Fruit fly (Drosophila melanogaster) whole organism, embryonic: ENCODE data around the gene CG33325.

ENCODE experiments used
- Asciz ChIP-seq: fragments of 200-800 bp; sonication (Bioruptor generic); optimal IDR thresholded peaks from 2 replicates; lab custom pipeline; 2017; ENCODE audit warnings: missing biosample characterization, mild to moderate bottlenecking, missing genetic modification characterization, missing genetic modification reagents
- Bteb2 ChIP-seq: fragments of 200-800 bp; sonication (Bioruptor generic); optimal IDR thresholded peaks from 2 replicates; lab custom pipeline; 2016; ENCODE audit warnings: missing biosample characterization, missing genetic modification characterization
- CG10543 ChIP-seq: fragments of 200-800 bp; sonication (Bioruptor generic); optimal IDR thresholded peaks from 3 replicates; lab custom pipeline; 2017; ENCODE audit warnings: missing biosample characterization, mild to moderate bottlenecking, missing genetic modification characterization, moderate library complexity
- CG10979 ChIP-seq: fragments of 200-800 bp; sonication (Bioruptor generic); optimal IDR thresholded peaks from 2 replicates; lab custom pipeline; 2018; ENCODE audit warnings: missing biosample characterization, mild to moderate bottlenecking, missing genetic modification characterization, moderate library complexity
- CG11504 ChIP-seq: fragments of 200-800 bp; sonication (Bioruptor generic); optimal IDR thresholded peaks from 3 replicates; lab custom pipeline; 2019; ENCODE audit warnings: missing biosample characterization, mild to moderate bottlenecking, missing genetic modification characterization, moderate library complexity
- CG13287 ChIP-seq: fragments of 200-800 bp; sonication (Bioruptor generic); IDR thresholded peaks from 2 replicates; pipeline ENCODE4 v1.3.6; 2022; ENCODE audit warnings: missing biosample characterization, missing genetic modification characterization; ENCODE audit not compliant: partially characterized antibody
- CG13424 ChIP-seq: fragments of 200-800 bp; sonication (Bioruptor generic); optimal IDR thresholded peaks from 2 replicates; lab custom pipeline; 2019; ENCODE audit warnings: missing biosample characterization, mild to moderate bottlenecking, missing genetic modification characterization, moderate library complexity
- CG16813 ChIP-seq: fragments of 200-800 bp; sonication (Bioruptor generic); IDR thresholded peaks from 3 replicates; pipeline ENCODE4 v1.3.6; 2022; ENCODE audit warnings: missing biosample characterization, missing genetic modification characterization; ENCODE audit not compliant: partially characterized antibody
- CG16863 ChIP-seq: fragments of 200-800 bp; sonication (Bioruptor generic); optimal IDR thresholded peaks from 3 replicates; lab custom pipeline; 2016; ENCODE audit warnings: missing biosample characterization, missing genetic modification characterization
- CG18476 ChIP-seq: fragments of 200-800 bp; sonication (Bioruptor generic); optimal IDR thresholded peaks from 2 replicates; lab custom pipeline; 2016; ENCODE audit warnings: missing biosample characterization, mild to moderate bottlenecking, missing genetic modification characterization
- CG18599 ChIP-seq: fragments of 200-800 bp; sonication (Bioruptor generic); optimal IDR thresholded peaks from 3 replicates; lab custom pipeline; 2017; ENCODE audit warnings: missing biosample characterization, missing genetic modification characterization, mild to moderate bottlenecking, moderate library complexity, missing genetic modification reagents
- CG30020 ChIP-seq: fragments of 200-800 bp; optimal IDR thresholded peaks from 2 replicates; lab custom pipeline; 2019; ENCODE audit warnings: missing biosample characterization, mild to moderate bottlenecking, missing genetic modification characterization, moderate library complexity
- CG30403 ChIP-seq: fragments of 200-800 bp; sonication (Bioruptor generic); optimal IDR thresholded peaks from 3 replicates; lab custom pipeline; 2016; ENCODE audit warnings: missing biosample characterization, missing genetic modification characterization
- CG32532 ChIP-seq: fragments of 200-800 bp; sonication (Bioruptor generic); IDR thresholded peaks from 2 replicates; pipeline ENCODE4 v1.3.6; 2022; ENCODE audit warnings: missing biosample characterization, missing genetic modification characterization
- CG3281 ChIP-seq: fragments of 200-800 bp; sonication (Bioruptor generic); optimal IDR thresholded peaks from 3 replicates; lab custom pipeline; 2017; ENCODE audit warnings: missing biosample characterization, mild to moderate bottlenecking, missing genetic modification characterization
- CG34422 ChIP-seq: fragments of 200-800 bp; sonication (Bioruptor generic); IDR thresholded peaks from 3 replicates; pipeline ENCODE4 v1.3.6; 2022; ENCODE audit warnings: missing biosample characterization, missing genetic modification characterization
- CG3847 ChIP-seq: fragments of 200-800 bp; sonication (Bioruptor generic); IDR thresholded peaks from 2 replicates; pipeline ENCODE4 v1.3.6; 2022; ENCODE audit warnings: missing biosample characterization, missing genetic modification characterization
- CG3995 ChIP-seq: fragments of 200-800 bp; sonication (Bioruptor generic); optimal IDR thresholded peaks from 3 replicates; lab custom pipeline; 2016; ENCODE audit warnings: missing biosample characterization, missing genetic modification characterization
- CG42726 ChIP-seq: fragments of 200-800 bp; sonication (Bioruptor generic); IDR thresholded peaks from 2 replicates; pipeline ENCODE4 v1.3.6; 2022; ENCODE audit warnings: missing biosample characterization, missing genetic modification characterization; ENCODE audit not compliant: partially characterized antibody
- CG4617 ChIP-seq: fragments of 200-800 bp; sonication (Bioruptor generic); optimal IDR thresholded peaks from 3 replicates; lab custom pipeline; 2016; ENCODE audit warnings: missing biosample characterization, missing genetic modification characterization, borderline replicate concordance
- Deaf1 ChIP-seq: fragments of 200-800 bp; optimal IDR thresholded peaks from 3 replicates; lab custom pipeline; 2019; ENCODE audit warnings: missing biosample characterization, mild to moderate bottlenecking, missing genetic modification characterization, moderate library complexity
- E2f2 ChIP-seq: fragments of 200-800 bp; sonication (Bioruptor generic); IDR thresholded peaks from 2 replicates; pipeline ENCODE4 v1.3.6; 2022; ENCODE audit warnings: missing biosample characterization, missing genetic modification characterization
- HHEX ChIP-seq: fragments of 200-800 bp; sonication (Bioruptor generic); optimal IDR thresholded peaks from 3 replicates; lab custom pipeline; 2017; ENCODE audit warnings: missing biosample characterization, mild to moderate bottlenecking, missing genetic modification characterization, missing genetic modification reagents
- Hmr ChIP-seq: fragments of 200-800 bp; sonication (Bioruptor generic); optimal IDR thresholded peaks from 3 replicates; lab custom pipeline; 2017; ENCODE audit warnings: mild to moderate bottlenecking, missing biosample characterization, missing genetic modification reagents, missing genetic modification characterization
- MESR4 ChIP-seq: fragments of 200-800 bp; sonication (Bioruptor generic); optimal IDR thresholded peaks from 2 replicates; lab custom pipeline; 2018; ENCODE audit warnings: missing biosample characterization, mild to moderate bottlenecking, missing genetic modification characterization, moderate library complexity
- Max ChIP-seq: fragments of 200-800 bp; sonication (Bioruptor generic); optimal IDR thresholded peaks from 2 replicates; lab custom pipeline; 2016; ENCODE audit warnings: missing biosample characterization, mild to moderate bottlenecking, missing genetic modification characterization
- Med ChIP-seq: fragments of 200-800 bp; sonication (Bioruptor generic); peaks from one replicate; lab custom pipeline; 2016; ENCODE audit warnings: missing biosample characterization, missing genetic modification characterization, mild to moderate bottlenecking, inconsistent platforms, moderate library complexity
- Oaz ChIP-seq: fragments of 200-800 bp; sonication (Bioruptor generic); IDR thresholded peaks from 2 replicates; pipeline ENCODE4 v1.3.6; 2022; ENCODE audit warnings: missing biosample characterization, missing genetic modification characterization
- Optix ChIP-seq: fragments of 200-800 bp; sonication (Bioruptor generic); IDR thresholded peaks from 3 replicates; pipeline ENCODE4 v1.3.6; 2022; ENCODE audit warnings: missing biosample characterization, missing genetic modification characterization
- chinmo ChIP-seq: fragments of 200-800 bp; sonication (Bioruptor generic); IDR thresholded peaks from 4 replicates; pipeline ENCODE4 v1.3.6; 2022; ENCODE audit warnings: missing biosample characterization, missing genetic modification characterization; ENCODE audit not compliant: partially characterized antibody
- chm ChIP-seq: fragments of 200-800 bp; sonication (Bioruptor generic); IDR thresholded peaks from 2 replicates; pipeline ENCODE4 v1.3.6; 2022; ENCODE audit warnings: missing biosample characterization, missing genetic modification characterization
- esg ChIP-seq: fragments of 200-800 bp; sonication (Bioruptor generic); conservative IDR thresholded peaks from 2 replicates; pipeline ENCODE4 v1.3.6; 2022; ENCODE audit warnings: missing biosample characterization, missing genetic modification characterization
- gcm ChIP-seq: fragments of 200-800 bp; sonication (Bioruptor generic); optimal IDR thresholded peaks from 2 replicates; lab custom pipeline; 2019; ENCODE audit warnings: missing biosample characterization, mild to moderate bottlenecking, missing genetic modification characterization, moderate library complexity
- hb ChIP-seq: fragments of 200-800 bp; sonication (Bioruptor generic); IDR thresholded peaks from 3 replicates; pipeline ENCODE4 v1.3.6; 2022; ENCODE audit warnings: missing biosample characterization, missing genetic modification characterization; ENCODE audit not compliant: partially characterized antibody
- hbn ChIP-seq: fragments of 200-800 bp; sonication (Bioruptor generic); IDR thresholded peaks from 2 replicates; pipeline ENCODE4 v1.3.6; 2022; ENCODE audit warnings: missing biosample characterization, missing genetic modification characterization; ENCODE audit not compliant: partially characterized antibody
- inv ChIP-seq: fragments of 200-800 bp; sonication (Bioruptor generic); IDR thresholded peaks from 2 replicates; pipeline ENCODE4 v1.3.6; 2022; ENCODE audit warnings: missing biosample characterization, missing genetic modification characterization; ENCODE audit not compliant: partially characterized antibody
- kah ChIP-seq: fragments of 200-800 bp; sonication (Bioruptor generic); optimal IDR thresholded peaks from 2 replicates; lab custom pipeline; 2018; ENCODE audit warnings: missing biosample characterization, mild to moderate bottlenecking, missing genetic modification characterization
- ken ChIP-seq: fragments of 200-800 bp; sonication (Bioruptor generic); IDR thresholded peaks from 3 replicates; pipeline ENCODE4 v1.3.6; 2022; ENCODE audit warnings: missing biosample characterization, missing genetic modification characterization
- lab ChIP-seq: fragments of 200-800 bp; sonication (Bioruptor generic); optimal IDR thresholded peaks from 3 replicates; lab custom pipeline; 2017; ENCODE audit warnings: missing biosample characterization, missing genetic modification characterization, mild to moderate bottlenecking, moderate library complexity, missing genetic modification reagents
- nerfin-1 ChIP-seq: fragments of 200-800 bp; sonication (Bioruptor generic); optimal IDR thresholded peaks from 3 replicates; lab custom pipeline; 2019; ENCODE audit warnings: missing biosample characterization, mild to moderate bottlenecking, missing genetic modification characterization, moderate library complexity
- nerfin-2 ChIP-seq: fragments of 200-800 bp; sonication (Bioruptor generic); IDR thresholded peaks from 2 replicates; pipeline ENCODE4 v1.3.6; 2022; ENCODE audit warnings: missing biosample characterization, missing genetic modification characterization; ENCODE audit not compliant: partially characterized antibody
- nmo ChIP-seq: fragments of 200-800 bp; sonication (Bioruptor generic); optimal IDR thresholded peaks from 2 replicates; lab custom pipeline; 2018; ENCODE audit warnings: missing biosample characterization, mild to moderate bottlenecking, missing genetic modification characterization, moderate library complexity
- phol ChIP-seq: fragments of 200-800 bp; sonication (Bioruptor generic); optimal IDR thresholded peaks from 3 replicates; lab custom pipeline; 2018; ENCODE audit warnings: missing biosample characterization, mild to moderate bottlenecking, missing genetic modification characterization, moderate library complexity
- prd ChIP-seq, 3 experiments: fragments of >200 bp in 2 of 3; fragments of 200-800 bp in 1 of 3; sonication (Bioruptor generic) in 1 of 3; optimal IDR thresholded peaks in 2 of 3; IDR thresholded peaks in 1 of 3; 2 replicates in 2 of 3; 3 replicates in 1 of 3; pipeline versions ENCODE4 v1.3.6 to Lab custom; 2017 to 2022; ENCODE audit warnings: missing biosample characterization in 1 of 3, missing genetic modification characterization in 1 of 3
- repo ChIP-seq: fragments of 200-800 bp; sonication (Bioruptor generic); optimal IDR thresholded peaks from 2 replicates; lab custom pipeline; 2016; ENCODE audit warnings: missing biosample characterization, missing genetic modification characterization
- scrt ChIP-seq: fragments of 200-800 bp; sonication (Bioruptor generic); optimal IDR thresholded peaks from 2 replicates; lab custom pipeline; 2018; ENCODE audit warnings: missing biosample characterization, mild to moderate bottlenecking, missing genetic modification characterization, moderate library complexity
- sisA ChIP-seq: fragments of 200-800 bp; sonication (Bioruptor generic); IDR thresholded peaks from 2 replicates; pipeline ENCODE4 v1.3.6; 2022; ENCODE audit warnings: missing biosample characterization, missing genetic modification characterization
- tna ChIP-seq: fragments of 200-800 bp; sonication (Bioruptor generic); IDR thresholded peaks from 2 replicates; pipeline ENCODE4 v1.3.6; 2022; ENCODE audit warnings: missing biosample characterization, missing genetic modification characterization; ENCODE audit not compliant: partially characterized antibody
- zen2 ChIP-seq: fragments of 200-800 bp; sonication (Bioruptor generic); IDR thresholded peaks from 3 replicates; pipeline ENCODE4 v1.3.6; 2022; ENCODE audit warnings: missing biosample characterization, missing genetic modification characterization; ENCODE audit not compliant: partially characterized antibody

The CG33325 gene

dm6 chr3R:8715371-8715770 lies 35.5 kb upstream of the CG33325 start:
- TF ChIP-seq Med, result no peak
- no peak for TF ChIP-seq CG16813 (GFP tag; lab: Robert Waterston, UW)
- TF ChIP-seq inv (GFP tag; lab: Robert Waterston, UW), result 0 out of 2 replicates have a peak, but pooled peaks have one; percentile 8
- no peak for TF ChIP-seq sisA
- 0 out of 3 replicates have a peak, but pooled peaks have one; percentile 32 for TF ChIP-seq ken (GFP tag; lab: Robert Waterston, UW)
- TF ChIP-seq kah (GFP tag; lab: Kevin White, UChicago), result peak; percentile 94
- TF ChIP-seq Oaz (GFP tag; lab: Robert Waterston, UW), result no peak
- TF ChIP-seq CG3847 (GFP tag; lab: Robert Waterston, UW), result no peak
- TF ChIP-seq Asciz (GFP tag; lab: Kevin White, UChicago), result no peak
- no peak for TF ChIP-seq Optix
- no peak for TF ChIP-seq chinmo (GFP tag; lab: Robert Waterston, UW)
- 0 out of 2 replicates have a peak, but pooled peaks have one; percentile 9 for TF ChIP-seq CG32532 (GFP tag; lab: Robert Waterston, UW)
- TF ChIP-seq zen2 (GFP tag; lab: Robert Waterston, UW), result no peak
- TF ChIP-seq CG42726 (GFP tag; lab: Robert Waterston, UW), result no peak
- peak; percentile 12 for TF ChIP-seq CG4617 (GFP tag; lab: Kevin White, UChicago)
- no peak for TF ChIP-seq E2f2 (GFP tag; lab: Robert Waterston, UW)
- TF ChIP-seq Bteb2 (GFP tag; lab: Kevin White, UChicago), result no peak
- peak; percentile 16; the same call in 1 of the 3 replicates for TF ChIP-seq CG34422 (GFP tag; lab: Robert Waterston, UW)
- no peak for TF ChIP-seq esg (GFP tag; lab: Robert Waterston, UW)
- TF ChIP-seq hb (GFP tag; lab: Robert Waterston, UW), result 0 out of 3 replicates have a peak, but pooled peaks have one; percentile 17
- no peak for TF ChIP-seq repo
- no peak for TF ChIP-seq nerfin-2
- no peak for TF ChIP-seq CG30403 (GFP tag; lab: Kevin White, UChicago)
- no peak for TF ChIP-seq phol (tag; lab: Kevin White, UChicago)
- TF ChIP-seq MESR4, result peak; percentile 31
- peak; percentile 51; the same call in 1 of the 2 replicates for TF ChIP-seq chm
- TF ChIP-seq CG18476 (GFP tag; lab: Kevin White, UChicago), result no peak
- TF ChIP-seq nerfin-1, result peak; percentile 91
- 0 out of 2 replicates have a peak, but pooled peaks have one; percentile 11 for TF ChIP-seq tna (GFP tag; lab: Robert Waterston, UW)
- no peak for TF ChIP-seq CG3995
- no peak for TF ChIP-seq CG11504 (tag; lab: Kevin White, UChicago)
- no peak for TF ChIP-seq nmo (GFP tag; lab: Kevin White, UChicago)
- TF ChIP-seq scrt, result peak; percentile 53
- TF ChIP-seq Max, result no peak
- no peak for TF ChIP-seq prd (optimal IDR thresholded peaks at IDR 0.05; lab: Kevin White, UChicago)
- TF ChIP-seq prd (GFP tag; IDR thresholded peaks at IDR 0.05; lab: Robert Waterston, UW), result no peak
- TF ChIP-seq CG18599, result no peak

DNA sequence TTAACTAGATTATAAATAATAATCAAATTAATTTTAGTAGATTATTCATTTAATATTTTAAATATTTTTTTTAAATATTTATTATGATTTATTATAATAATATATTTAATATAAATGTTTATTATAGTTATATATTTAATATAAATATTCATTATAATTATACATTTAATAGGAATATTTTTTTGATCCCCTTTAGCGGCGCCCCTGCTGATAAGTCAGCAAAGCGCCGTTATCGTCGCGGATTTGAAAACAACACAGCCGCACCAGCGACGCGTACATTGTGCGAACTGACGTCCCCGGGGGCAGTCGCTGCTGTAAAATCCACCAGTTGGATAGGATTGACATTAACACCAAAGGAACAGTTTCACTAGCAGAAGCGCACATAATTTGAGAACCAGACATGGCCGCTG lies 32.9 kb upstream of the CG33325 start, which contains the start of gene CG8112:
Gene CG8112 (plus strand): TSS at position 212 of the 410 bp plus-strand sequence.
- peak; percentile 46 for TF ChIP-seq Hmr
- peak; percentile 5 for TF ChIP-seq gcm (GFP tag; lab: Kevin White, UChicago)
- peak; percentile 47 for TF ChIP-seq CG13424 (tag; lab: Kevin White, UChicago)
- TF ChIP-seq hbn (GFP tag; lab: Robert Waterston, UW), result no peak
- no peak for TF ChIP-seq Deaf1 (tag; lab: Kevin White, UChicago)
- TF ChIP-seq HHEX (GFP tag; lab: Kevin White, UChicago), result peak; percentile 6
- no peak for TF ChIP-seq CG16863 (GFP tag; lab: Kevin White, UChicago)
- TF ChIP-seq CG10979, result peak; percentile 11
- no peak for TF ChIP-seq nerfin-2
- TF ChIP-seq CG13287 (GFP tag; lab: Robert Waterston, UW), result no peak
- TF ChIP-seq lab (GFP tag; lab: Kevin White, UChicago), result peak; percentile 65
- TF ChIP-seq CG30020 (tag; lab: Kevin White, UChicago), result no peak
- peak; percentile 16 for TF ChIP-seq CG10543 (GFP tag; lab: Kevin White, UChicago)
- peak; percentile 19 for TF ChIP-seq CG3281
